Fruit fly (Drosophila melanogaster): ENCODE data around the gene CG14570.

The CG14570 gene

dm6 chr3L:21728616-21729047, 1.6 kb downstream of the CG14570 start, which contains the start of the genes CG11247 and Polr2H (continued):
- peak; percentile 84 for TF ChIP-seq Scr (GFP tag; IDR thresholded peaks at IDR 0.05; ENCODE audit: partially characterized antibody)
- peak; percentile 64 for TF ChIP-seq CG12104 (GFP tag; optimal IDR thresholded peaks at IDR 0.05)
- TF ChIP-seq CG12391 (tag; optimal IDR thresholded peaks at IDR 0.05) = peak; percentile 91
- peak; percentile 94 for TF ChIP-seq Optix (GFP tag; IDR thresholded peaks at IDR 0.05)
- TF ChIP-seq pzg (GFP tag; optimal IDR thresholded peaks at IDR 0.05) = peak; percentile 81
- peak; percentile 78 for TF ChIP-seq Oli (tag; optimal IDR thresholded peaks at IDR 0.05)
- TF ChIP-seq CG2129 (GFP tag; IDR thresholded peaks at IDR 0.05; ENCODE audit: partially characterized antibody) = peak; percentile 59
- TF ChIP-seq CG4707 (GFP tag; optimal IDR thresholded peaks at IDR 0.05) = no peak
- TF ChIP-seq CG18619 (GFP tag; optimal IDR thresholded peaks at IDR 0.05) = peak; percentile 77
- TF ChIP-seq CG4328 (GFP tag; optimal IDR thresholded peaks at IDR 0.05) = peak; percentile 69
- TF ChIP-seq CG15269 (tag; optimal IDR thresholded peaks at IDR 0.05) = peak; percentile 78
- TF ChIP-seq tx (GFP tag; optimal IDR thresholded peaks at IDR 0.05) = peak; percentile 96
- peak; percentile 83 for TF ChIP-seq CG11723 (GFP tag; optimal IDR thresholded peaks at IDR 0.05)
- peak; percentile 96 for TF ChIP-seq CHES-1-like (GFP tag; optimal IDR thresholded peaks at IDR 0.05)
- TF ChIP-seq tap (tag; optimal IDR thresholded peaks at IDR 0.05) = no peak
- peak; percentile 89 for TF ChIP-seq vvl (GFP tag; IDR thresholded peaks at IDR 0.05)
- TF ChIP-seq lmd (GFP tag; IDR thresholded peaks at IDR 0.05) = peak; percentile 94
- peak; percentile 91 for TF ChIP-seq CG14667 (GFP tag; IDR thresholded peaks at IDR 0.05)
- peak; percentile 79 for TF ChIP-seq stwl (tag; optimal IDR thresholded peaks at IDR 0.05)
- TF ChIP-seq psq (GFP tag; optimal IDR thresholded peaks at IDR 0.05) = peak; percentile 71
- TF ChIP-seq CG13287 (GFP tag; IDR thresholded peaks at IDR 0.05; ENCODE audit: partially characterized antibody) = peak; percentile 85
- TF ChIP-seq Eip74EF (GFP tag; optimal IDR thresholded peaks at IDR 0.05) = no peak
- TF ChIP-seq nerfin-1 (tag; optimal IDR thresholded peaks at IDR 0.05) = peak; percentile 78
- peak; percentile 83 for TF ChIP-seq CG9727 (GFP tag; optimal IDR thresholded peaks at IDR 0.05)
- TF ChIP-seq sisA (GFP tag; IDR thresholded peaks at IDR 0.05) = peak; percentile 97
- peak; percentile 94 for TF ChIP-seq HmgZ (tag; optimal IDR thresholded peaks at IDR 0.05)
- peak; percentile 99 for TF ChIP-seq Med (GFP tag)
- peak; percentile 1 for TF ChIP-seq CG15479 (GFP tag; optimal IDR thresholded peaks at IDR 0.05)
- TF ChIP-seq CG3847 (GFP tag; IDR thresholded peaks at IDR 0.05) = peak; percentile 95
- TF ChIP-seq CG1603 (tag; optimal IDR thresholded peaks at IDR 0.05) = peak; percentile 96
- no peak for TF ChIP-seq kni (GFP tag; optimal IDR thresholded peaks at IDR 0.05)
- TF ChIP-seq en (GFP tag; optimal IDR thresholded peaks at IDR 0.05) = peak; percentile 80
- peak; percentile 94 for TF ChIP-seq HmgD (GFP tag; optimal IDR thresholded peaks at IDR 0.05)
- TF ChIP-seq CG1024 (GFP tag; IDR thresholded peaks at IDR 0.05) = peak; percentile 82
- TF ChIP-seq dm (GFP tag; optimal IDR thresholded peaks at IDR 0.05) = peak; percentile 95
- TF ChIP-seq Lhr (GFP tag; optimal IDR thresholded peaks at IDR 0.05) = peak; percentile 83
- TF ChIP-seq Nf-YA (GFP tag; IDR thresholded peaks at IDR 0.05) = peak; percentile 68
- TF ChIP-seq hth (optimal IDR thresholded peaks at IDR 0.05) = no peak
- TF ChIP-seq CG11696 (GFP tag; IDR thresholded peaks at IDR 0.05) = peak; percentile 46; the same call in 1 of the 2 replicates
- TF ChIP-seq Neu2 (GFP tag; optimal IDR thresholded peaks at IDR 0.05; ENCODE audit: borderline replicate concordance) = peak; percentile 81
- TF ChIP-seq NK7.1 (GFP tag; optimal IDR thresholded peaks at IDR 0.05) = peak; percentile 72
- TF ChIP-seq CG14014 (GFP tag; IDR thresholded peaks at IDR 0.05) = peak; percentile 89
- peak; percentile 84 for TF ChIP-seq crc (GFP tag; optimal IDR thresholded peaks at IDR 0.05)
- TF ChIP-seq emc (GFP tag; optimal IDR thresholded peaks at IDR 0.05) = peak; percentile 87
- TF ChIP-seq CG16815 (GFP tag; optimal IDR thresholded peaks at IDR 0.05) = peak; percentile 90
- peak; percentile 96 for TF ChIP-seq Ptx1 (GFP tag; IDR thresholded peaks at IDR 0.05)
- TF ChIP-seq CG17361 (GFP tag; IDR thresholded peaks at IDR 0.05) = peak; percentile 93
- no peak for TF ChIP-seq pan (optimal IDR thresholded peaks at IDR 0.05)
- peak in 1 of 2 experiments; percentile 90 for TF ChIP-seq pan (GFP tag; optimal IDR thresholded peaks at IDR 0.05 in 1 of 2, IDR thresholded peaks at IDR 0.05 in 1 of 2)
- TF ChIP-seq sim (GFP tag; IDR thresholded peaks at IDR 0.05) = peak; percentile 70
- TF ChIP-seq CG17802 (tag; optimal IDR thresholded peaks at IDR 0.05) = peak; percentile 86
